Worm (Caenorhabditis elegans) whole organism, mixed stage, embryonic: ENCODE results near the gene nspb-10.

ENCODE experiments used
- blmp-1 ChIP-seq: fragments of 150-350 bp; optimal IDR thresholded peaks from 2 replicates; lab custom pipeline; 2014; ENCODE audit warnings: missing biosample characterization, missing genetic modification characterization
- flh-1 ChIP-seq: fragments of 200-800 bp; sonication (Bioruptor generic); optimal IDR thresholded peaks from 2 replicates; lab custom pipeline; 2018; ENCODE audit warnings: mild to moderate bottlenecking, missing genetic modification characterization, moderate library complexity, missing compliant biosample characterization
- hlh-1 ChIP-seq: fragments of 150-350 bp; optimal IDR thresholded peaks from 2 replicates; lab custom pipeline; 2014; ENCODE audit warnings: missing biosample characterization, missing genetic modification reagents, missing genetic modification characterization
- lin-13 ChIP-seq: fragments of 150-350 bp; optimal IDR thresholded peaks from 2 replicates; lab custom pipeline; 2014; ENCODE audit warnings: missing biosample characterization, missing genetic modification characterization
- mep-1 ChIP-seq: fragments of 150-350 bp; optimal IDR thresholded peaks from 2 replicates; lab custom pipeline; 2017; ENCODE audit warnings: missing biosample characterization, missing genetic modification reagents, missing genetic modification characterization, inconsistent platforms
- nhr-28 ChIP-seq: fragments of 150-350 bp; optimal IDR thresholded peaks from 2 replicates; lab custom pipeline; 2014; ENCODE audit warnings: missing biosample characterization, missing genetic modification characterization
- nhr-76 ChIP-seq: sonication (generic microtip); optimal IDR thresholded peaks from 2 replicates; lab custom pipeline; 2017; ENCODE audit warnings: missing biosample characterization, missing genetic modification characterization
- snpc-4 ChIP-seq: fragments of 150-350 bp; optimal IDR thresholded peaks from 2 replicates; lab custom pipeline; 2014; ENCODE audit warnings: missing biosample characterization, missing genetic modification characterization
- sptf-1 ChIP-seq: sonication (generic microtip); optimal IDR thresholded peaks from 2 replicates; lab custom pipeline; 2017; ENCODE audit warnings: mild to moderate bottlenecking, missing genetic modification characterization, moderate library complexity, missing compliant biosample characterization
- unc-62 ChIP-seq: fragments of 150-350 bp; optimal IDR thresholded peaks from 2 replicates; lab custom pipeline; 2014; ENCODE audit warnings: missing biosample characterization, missing genetic modification reagents, missing genetic modification characterization
- zip-8 ChIP-seq: fragments of 150-350 bp; optimal IDR thresholded peaks from 2 replicates; lab custom pipeline; 2014; ENCODE audit warnings: missing biosample characterization, missing genetic modification characterization
- ztf-11 ChIP-seq: fragments of 150-350 bp; optimal IDR thresholded peaks from 2 replicates; lab custom pipeline; 2014; ENCODE audit warnings: missing biosample characterization, missing genetic modification characterization

DNA sequence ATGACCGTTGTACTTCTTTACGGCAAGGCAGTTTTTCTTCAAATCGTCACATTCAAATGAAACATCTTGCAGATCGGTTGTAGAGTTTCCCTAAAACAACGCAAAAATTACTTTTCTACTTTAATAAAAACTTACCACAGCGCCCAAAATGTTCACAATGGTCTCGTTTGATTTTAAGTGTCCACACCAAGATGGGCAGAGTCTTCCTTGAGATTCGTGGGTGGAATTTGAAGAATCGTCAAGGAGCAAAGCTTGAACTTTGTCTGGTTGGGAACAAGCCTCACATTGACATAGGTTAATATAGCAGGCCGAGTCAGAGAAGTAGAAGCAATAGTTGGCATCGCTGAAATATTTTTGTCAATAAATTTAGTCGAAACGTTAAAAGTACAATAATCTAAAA, 17.0 kb upstream of the nspb-10 start:
- no peak for TF ChIP-seq zip-8 (tag; lab: Kevin White, UChicago)
- TF ChIP-seq nhr-28 (tag; lab: Kevin White, UChicago): no peak
- TF ChIP-seq nhr-76 (tag; lab: Kevin White, UChicago): no peak
- TF ChIP-seq snpc-4 (tag; lab: Kevin White, UChicago): no peak
- TF ChIP-seq hlh-1: no peak
- no peak for TF ChIP-seq unc-62 (GFP tag; lab: Kevin White, UChicago)
- no peak for TF ChIP-seq mep-1
- TF ChIP-seq ztf-11 (tag; lab: Kevin White, UChicago): no peak
- TF ChIP-seq blmp-1 (tag; lab: Kevin White, UChicago): no peak
- no peak for TF ChIP-seq flh-1 (GFP tag; lab: Kevin White, UChicago)
- no peak for TF ChIP-seq lin-13 (tag; lab: Kevin White, UChicago)
- TF ChIP-seq sptf-1 (tag; lab: Kevin White, UChicago): no peak
